Fruit fly (Drosophila melanogaster): ENCODE results near the gene CG43390.

The CG43390 gene

dm6 chr3L:11549432-11549831, 30.3 kb downstream of the CG43390 start:
- TF ChIP-seq CG17801 (GFP tag; optimal IDR thresholded peaks at IDR 0.05; ENCODE audit: partially characterized antibody) = no peak

dm6 chr3L:11548009-11548408, 31.7 kb downstream of the CG43390 start:
- no peak for TF ChIP-seq CG17801 (GFP tag; optimal IDR thresholded peaks at IDR 0.05; ENCODE audit: partially characterized antibody)

- TF ChIP-seq CG17801 (GFP tag; optimal IDR thresholded peaks at IDR 0.05; ENCODE audit: partially characterized antibody) = peak; percentile 84
Measured at dm6 chr3L:11547302-11547994, 32.3 kb downstream of the CG43390 start.

- TF ChIP-seq CG17801 (GFP tag; optimal IDR thresholded peaks at IDR 0.05; ENCODE audit: partially characterized antibody) = no peak
Measured at dm6 chr3L:11543681-11544299, 36.0 kb downstream of the CG43390 start.

- TF ChIP-seq CG17801 (GFP tag; optimal IDR thresholded peaks at IDR 0.05; ENCODE audit: partially characterized antibody) = no peak
Measured at dm6 chr3L:11542948-11543347, 36.8 kb downstream of the CG43390 start.

dm6 chr3L:11542437-11542836, 37.3 kb downstream of the CG43390 start:
- TF ChIP-seq CG17801 (GFP tag; optimal IDR thresholded peaks at IDR 0.05; ENCODE audit: partially characterized antibody) = no peak

dm6 chr3L:11540330-11540702, 39.4 kb downstream of the CG43390 start:
- TF ChIP-seq CG17801 (GFP tag; optimal IDR thresholded peaks at IDR 0.05; ENCODE audit: partially characterized antibody) = no peak

- no peak for TF ChIP-seq CG17801 (GFP tag; optimal IDR thresholded peaks at IDR 0.05; ENCODE audit: partially characterized antibody)
Measured at dm6 chr3L:11539511-11540329, 40.0 kb downstream of the CG43390 start.

- no peak for TF ChIP-seq CG17801 (GFP tag; optimal IDR thresholded peaks at IDR 0.05; ENCODE audit: partially characterized antibody)
Measured at dm6 chr3L:11536767-11537419, 42.9 kb downstream of the CG43390 start.

dm6 chr3L:11536132-11536531, 43.6 kb downstream of the CG43390 start:
- TF ChIP-seq CG17801 (GFP tag; optimal IDR thresholded peaks at IDR 0.05; ENCODE audit: partially characterized antibody) = no peak

dm6 chr3L:11534391-11535246, 45.1 kb downstream of the CG43390 start:
- TF ChIP-seq CG17801 (GFP tag; optimal IDR thresholded peaks at IDR 0.05; ENCODE audit: partially characterized antibody) = peak; percentile 21

- no peak for TF ChIP-seq CG17801 (GFP tag; optimal IDR thresholded peaks at IDR 0.05; ENCODE audit: partially characterized antibody)
Measured at dm6 chr3L:11533704-11534319, 45.9 kb downstream of the CG43390 start.

dm6 chr3L:11531994-11532732, 47.6 kb downstream of the CG43390 start:
- TF ChIP-seq CG17801 (GFP tag; optimal IDR thresholded peaks at IDR 0.05; ENCODE audit: partially characterized antibody) = no peak

Measured in ovary, adult (tissue).